Worm (Caenorhabditis elegans) whole organism, mixed stage, embryonic: ENCODE results near the gene abcf-1.

Source experiments
- blmp-1 ChIP-seq: fragments of 150-350 bp; optimal IDR thresholded peaks from 2 replicates; lab custom pipeline; 2014; ENCODE audit warnings: missing biosample characterization, missing genetic modification characterization
- elt-1 ChIP-seq: sonication (generic microtip); optimal IDR thresholded peaks from 2 replicates; lab custom pipeline; 2017; ENCODE audit warnings: missing genetic modification characterization, mild to moderate bottlenecking, missing compliant biosample characterization, antibody characterized with exemption, moderate library complexity, borderline replicate concordance; ENCODE audit not compliant: insufficient read depth
- elt-3 ChIP-seq: fragments of 150-350 bp; optimal IDR thresholded peaks from 2 replicates; lab custom pipeline; 2014; ENCODE audit warnings: missing biosample characterization, missing genetic modification characterization
- hlh-1 ChIP-seq: fragments of 150-350 bp; optimal IDR thresholded peaks from 2 replicates; lab custom pipeline; 2014; ENCODE audit warnings: missing biosample characterization, missing genetic modification reagents, missing genetic modification characterization
- nhr-12 ChIP-seq: fragments of 150-350 bp; optimal IDR thresholded peaks from 2 replicates; lab custom pipeline; 2014; ENCODE audit warnings: missing biosample characterization, missing genetic modification characterization

ce11 chrV:12727104-12727637 lies 36.0 kb downstream of the abcf-1 start, which contains the start of gene R11D1.13:
- TF ChIP-seq elt-3 (tag; lab: Kevin White, UChicago) (no peak), nhr-12 (no peak), hlh-1 (tag; lab: Kevin White, UChicago) (no peak), elt-1 (tag; lab: Kevin White, UChicago) (no peak), blmp-1 (no peak)
